Fruit fly (Drosophila melanogaster): ENCODE results near the gene CG5377.

dm6 chr3R:22449871-22450424, 18.0 kb downstream of the CG5377 start:
- TF ChIP-seq psq (optimal IDR thresholded peaks at IDR 0.05), result no peak
- no peak for TF ChIP-seq pan (optimal IDR thresholded peaks at IDR 0.05)
- no peak for TF ChIP-seq CG8478 (optimal IDR thresholded peaks at IDR 0.05)

Measured in whole organism.